Worm (Caenorhabditis elegans) whole organism, early embryonic: ENCODE results near the gene F23H11.4.

ENCODE experiments used
- B0310.2 ChIP-seq: sonication (generic microtip); optimal IDR thresholded peaks from 2 replicates; lab custom pipeline; 2016; ENCODE audit warnings: mild to moderate bottlenecking, missing genetic modification characterization, missing compliant biosample characterization
- ama-1 ChIP-seq: fragments of 150-350 bp; optimal IDR thresholded peaks from 2 replicates; lab custom pipeline; 2014
- ceh-36 ChIP-seq: sonication (generic microtip); optimal IDR thresholded peaks from 2 replicates; lab custom pipeline; 2016; ENCODE audit warnings: missing genetic modification characterization, inconsistent platforms, missing compliant biosample characterization
- flt-1 ChIP-seq: fragments of 200-800 bp; sonication (Bioruptor generic); IDR thresholded peaks from 2 replicates; pipeline ENCODE4 v1.3.6; 2022; ENCODE audit warnings: missing genetic modification characterization, missing compliant biosample characterization
- hmg-4 ChIP-seq: fragments of 200-800 bp; sonication (Bioruptor generic); optimal IDR thresholded peaks from 2 replicates; lab custom pipeline; 2018; ENCODE audit warnings: mild to moderate bottlenecking, missing genetic modification characterization, missing compliant biosample characterization
- sea-1 ChIP-seq: fragments of 200-800 bp; sonication (Bioruptor generic); conservative IDR thresholded peaks from 2 replicates; pipeline ENCODE4 v1.3.6; 2022; ENCODE audit warnings: missing genetic modification characterization, missing compliant biosample characterization
- tbx-37 ChIP-seq: fragments of 200-800 bp; sonication (Bioruptor generic); conservative IDR thresholded peaks from 2 replicates; pipeline ENCODE4 v1.3.6; 2022; ENCODE audit warnings: missing genetic modification reagents, missing genetic modification characterization, missing compliant biosample characterization

DNA sequence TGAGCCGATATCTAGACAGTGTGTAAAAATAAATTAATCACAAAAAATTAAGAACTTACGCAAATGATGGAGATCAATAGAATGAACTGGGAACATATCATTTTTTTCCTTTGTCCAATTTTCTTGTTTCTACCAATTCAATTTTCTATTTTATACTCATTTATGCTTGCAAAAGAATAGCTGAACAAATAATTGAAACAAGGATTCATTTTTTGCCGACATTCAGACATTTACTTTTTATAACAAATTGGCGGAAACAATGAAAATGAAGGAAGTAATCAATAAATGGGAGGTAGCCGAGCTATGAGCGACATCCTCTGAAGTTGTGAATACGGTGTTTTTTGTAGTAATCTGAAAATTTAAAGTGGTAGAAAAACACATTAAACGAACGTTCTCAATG, 9.6 kb upstream of the F23H11.4 start, which contains the start of gene idpp-13:
- TF ChIP-seq hmg-4, result no peak
- no peak for TF ChIP-seq ama-1
- TF ChIP-seq ceh-36, result no peak
- TF ChIP-seq flt-1 (GFP tag; lab: Robert Waterston, UW), result no peak
- TF ChIP-seq tbx-37 (GFP tag; lab: Robert Waterston, UW), result no peak
- TF ChIP-seq B0310.2 (tag; lab: Kevin White, UChicago), result no peak
- TF ChIP-seq sea-1 (GFP tag; lab: Robert Waterston, UW), result no peak
